Fruit fly (Drosophila melanogaster): ENCODE results near the gene CG7692.

The CG7692 gene

DNA sequence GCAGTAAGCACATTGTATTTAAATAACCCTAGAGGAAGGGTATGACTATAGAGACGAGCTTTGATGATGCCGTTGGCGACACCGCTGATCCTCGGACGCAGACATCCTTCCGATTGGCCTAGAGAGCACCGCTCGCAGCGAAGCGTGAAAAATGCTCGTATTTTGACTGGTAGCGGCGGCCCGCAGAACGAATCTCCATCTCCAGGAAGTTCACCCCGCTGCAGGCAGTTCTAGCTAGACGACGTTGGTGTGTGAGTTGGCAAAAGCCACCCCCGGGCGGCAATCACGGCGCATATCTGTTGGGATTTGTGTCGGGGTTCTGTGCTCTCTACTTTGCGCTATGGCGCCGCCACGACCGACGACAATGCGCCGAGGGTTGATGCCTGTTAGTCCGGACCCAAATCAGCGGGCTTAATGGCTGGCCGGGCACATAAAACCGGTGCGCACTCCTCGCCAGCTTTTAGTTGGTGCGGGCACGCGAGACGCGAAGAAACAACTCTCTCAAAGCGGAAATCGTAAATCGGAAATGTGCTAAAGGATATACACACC, 7.7 kb downstream of the CG7692 start, which contains the start of gene tap (continued):
- TF ChIP-seq sna (GFP tag; IDR thresholded peaks at IDR 0.05; ENCODE audit: partially characterized antibody): no peak
- no peak for TF ChIP-seq Tbp (GFP tag; optimal IDR thresholded peaks at IDR 0.05)
- peak; percentile 46; the same call in 1 of the 2 replicates for TF ChIP-seq seq (GFP tag; IDR thresholded peaks at IDR 0.05)
- no peak for TF ChIP-seq ac (GFP tag; optimal IDR thresholded peaks at IDR 0.05)
- no peak for TF ChIP-seq C15 (GFP tag; IDR thresholded peaks at IDR 0.05)
- no peak for TF ChIP-seq CG3407 (GFP tag; optimal IDR thresholded peaks at IDR 0.05)
- TF ChIP-seq rib (GFP tag; IDR thresholded peaks at IDR 0.05): no peak

DNA sequence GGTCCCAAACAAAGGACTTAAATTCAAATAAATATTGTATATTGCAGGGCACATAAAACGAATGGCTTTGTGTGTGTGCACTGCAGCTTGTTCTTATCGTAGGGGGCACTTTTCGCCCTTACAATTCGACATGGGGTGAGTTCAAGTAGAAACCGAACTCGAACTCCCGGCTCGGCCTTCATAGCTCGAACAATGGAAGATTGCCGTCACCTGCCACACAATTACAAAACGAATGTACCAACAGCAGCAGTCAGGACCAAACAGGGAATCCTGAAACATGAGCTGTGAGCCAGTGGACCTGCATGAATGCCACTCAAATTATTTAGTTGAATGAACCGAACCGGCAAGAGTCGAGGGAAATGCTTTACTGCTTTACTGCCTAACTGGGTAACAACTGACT, 10.3 kb downstream of the CG7692 start:
- TF ChIP-seq cwo (GFP tag; optimal IDR thresholded peaks at IDR 0.05) (no peak), CG13296 (GFP tag; optimal IDR thresholded peaks at IDR 0.05) (no peak), tgo (GFP tag; IDR thresholded peaks at IDR 0.05) (no peak), CoRest (tag; optimal IDR thresholded peaks at IDR 0.05) (no peak), CG1024 (GFP tag; IDR thresholded peaks at IDR 0.05) (no peak), sob (GFP tag; IDR thresholded peaks at IDR 0.05) (no peak), Dad (GFP tag; optimal IDR thresholded peaks at IDR 0.05) (no peak), CG31365 (tag; optimal IDR thresholded peaks at IDR 0.05) (no peak), CG14667 (GFP tag; IDR thresholded peaks at IDR 0.05) (no peak), abd-A (tag; optimal IDR thresholded peaks at IDR 0.05) (no peak), CG7372 (GFP tag; IDR thresholded peaks at IDR 0.05) (no peak), pros (GFP tag; optimal IDR thresholded peaks at IDR 0.05) (peak; percentile 94), CG14441 (GFP tag; IDR thresholded peaks at IDR 0.05) (no peak), CG12744 (GFP tag; optimal IDR thresholded peaks at IDR 0.05) (no peak), eve (GFP tag; optimal IDR thresholded peaks at IDR 0.05) (no peak), onecut (GFP tag; IDR thresholded peaks at IDR 0.05) (no peak), H2.0 (GFP tag; IDR thresholded peaks at IDR 0.05) (no peak), BtbVII (GFP tag; optimal IDR thresholded peaks at IDR 0.05) (no peak), CG17612 (GFP tag; IDR thresholded peaks at IDR 0.05) (no peak), CG5180 (GFP tag; optimal IDR thresholded peaks at IDR 0.05) (peak; percentile 16), CG11723 (GFP tag; optimal IDR thresholded peaks at IDR 0.05) (no peak), tll (GFP tag; optimal IDR thresholded peaks at IDR 0.05) (peak in 1 of 2 experiments; percentile 63), Dek (tag; optimal IDR thresholded peaks at IDR 0.05) (no peak), nerfin-1 (tag; optimal IDR thresholded peaks at IDR 0.05) (peak; percentile 6), CG9437 (GFP tag; optimal IDR thresholded peaks at IDR 0.05) (no peak), Hey (tag; optimal IDR thresholded peaks at IDR 0.05) (no peak), Awh (GFP tag; IDR thresholded peaks at IDR 0.05) (no peak), CG32767 (GFP tag; IDR thresholded peaks at IDR 0.05) (no peak), CG7928 (GFP tag; optimal IDR thresholded peaks at IDR 0.05) (no peak), CG9609 (GFP tag; optimal IDR thresholded peaks at IDR 0.05) (no peak), BEAF-32 (GFP tag; optimal IDR thresholded peaks at IDR 0.05) (no peak), bigmax (GFP tag; optimal IDR thresholded peaks at IDR 0.05) (no peak), jigr1 (GFP tag; IDR thresholded peaks at IDR 0.05) (no peak), sisA (GFP tag; IDR thresholded peaks at IDR 0.05) (no peak), Atf6 (GFP tag; IDR thresholded peaks at IDR 0.05) (no peak), D (optimal IDR thresholded peaks at IDR 0.05) (peak; percentile 85), D (GFP tag; optimal IDR thresholded peaks at IDR 0.05) (no peak), jumu (GFP tag; optimal IDR thresholded peaks at IDR 0.05) (no peak), CG3726 (GFP tag; IDR thresholded peaks at IDR 0.05) (no peak), salm (tag; optimal IDR thresholded peaks at IDR 0.05) (no peak), CG42726 (GFP tag; IDR thresholded peaks at IDR 0.05; ENCODE audit: partially characterized antibody) (no peak), CG8089 (GFP tag; optimal IDR thresholded peaks at IDR 0.05) (no peak), inv (GFP tag; IDR thresholded peaks at IDR 0.05; ENCODE audit: partially characterized antibody) (no peak), E2f2 (GFP tag; IDR thresholded peaks at IDR 0.05) (no peak)

Measured in whole organism, embryonic.